Worm (Caenorhabditis elegans) whole organism, midembryonic: ENCODE results near the gene mrps-33.
"Not testable (repeated sequence)": the region's sequence is repeated elsewhere in the genome, so short reads cannot be mapped to it uniquely, and the experiment has no call there.

ENCODE experiments used
- T22C8.4 ChIP-seq: fragments of 200-800 bp; sonication (Bioruptor generic); IDR thresholded peaks from 2 replicates; pipeline ENCODE4 v1.3.6; 2022; ENCODE audit warnings: missing genetic modification characterization, missing compliant biosample characterization
- cog-1 ChIP-seq: sonication (generic microtip); optimal IDR thresholded peaks from 2 replicates; lab custom pipeline; 2016; ENCODE audit warnings: missing genetic modification characterization, missing compliant biosample characterization
- flt-1 ChIP-seq: fragments of 200-800 bp; sonication (Bioruptor generic); IDR thresholded peaks from 2 replicates; pipeline ENCODE4 v1.3.6; 2022; ENCODE audit warnings: missing genetic modification characterization, missing compliant biosample characterization
- klf-2 ChIP-seq: fragments of 200-800 bp; sonication (Bioruptor generic); conservative IDR thresholded peaks from 2 replicates; pipeline ENCODE4 v1.3.6; 2022; ENCODE audit warnings: missing genetic modification reagents, missing genetic modification characterization, missing compliant biosample characterization
- med-1 ChIP-seq: sonication (generic microtip); optimal IDR thresholded peaks from 2 replicates; lab custom pipeline; 2017; ENCODE audit warnings: missing genetic modification characterization, mild to moderate bottlenecking, missing compliant biosample characterization, antibody characterized with exemption, missing genetic modification reagents; ENCODE audit not compliant: insufficient read depth
- ref-1 ChIP-seq: fragments of 200-800 bp; sonication (Bioruptor generic); conservative IDR thresholded peaks from 2 replicates; pipeline ENCODE4 v1.3.6; 2022; ENCODE audit warnings: missing genetic modification reagents, missing genetic modification characterization, missing compliant biosample characterization
- tab-1 ChIP-seq: fragments of 200-800 bp; sonication (Bioruptor generic); IDR thresholded peaks from 2 replicates; pipeline ENCODE4 v1.3.6; 2022; ENCODE audit warnings: missing genetic modification characterization, missing compliant biosample characterization
- ztf-23 ChIP-seq: fragments of 200-800 bp; sonication (Bioruptor generic); IDR thresholded peaks from 2 replicates; pipeline ENCODE4 v1.3.6; 2022; ENCODE audit warnings: missing genetic modification reagents, missing genetic modification characterization, missing compliant biosample characterization
- ztf-29 ChIP-seq: fragments of 200-800 bp; sonication (Bioruptor generic); IDR thresholded peaks from 2 replicates; pipeline ENCODE4 v1.3.6; 2022; ENCODE audit warnings: missing genetic modification reagents, missing genetic modification characterization, missing compliant biosample characterization

The mrps-33 gene

DNA sequence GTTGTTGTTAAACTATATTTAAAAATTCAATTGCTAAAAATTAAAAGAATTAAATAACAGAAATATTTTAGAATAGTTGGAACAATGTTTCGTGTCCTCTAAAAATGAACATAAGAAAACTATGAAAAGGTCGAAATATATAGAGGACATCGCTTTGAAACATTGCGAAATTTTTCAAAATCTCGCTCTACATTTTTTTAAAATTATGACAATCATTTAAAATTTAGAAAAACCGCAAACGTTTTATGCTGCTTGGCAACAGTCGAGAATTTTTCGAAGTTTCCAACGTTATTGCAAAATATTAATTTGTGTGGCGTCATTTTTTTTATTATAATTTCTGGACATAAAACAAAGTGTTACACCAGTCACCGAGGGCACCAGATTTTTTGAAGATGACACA is 24.8 kb downstream of the mrps-33 start, which contains the start of the genes parg-2 and ipla-5:
Gene parg-2 (minus strand): TSS at position 101 of the 400 bp plus-strand sequence.
Gene ipla-5 (plus strand): TSS at position 216 of the 400 bp plus-strand sequence.
- not testable (repeated sequence) for TF ChIP-seq ztf-29, klf-2, T22C8.4 (GFP tag; lab: Robert Waterston, UW)

DNA sequence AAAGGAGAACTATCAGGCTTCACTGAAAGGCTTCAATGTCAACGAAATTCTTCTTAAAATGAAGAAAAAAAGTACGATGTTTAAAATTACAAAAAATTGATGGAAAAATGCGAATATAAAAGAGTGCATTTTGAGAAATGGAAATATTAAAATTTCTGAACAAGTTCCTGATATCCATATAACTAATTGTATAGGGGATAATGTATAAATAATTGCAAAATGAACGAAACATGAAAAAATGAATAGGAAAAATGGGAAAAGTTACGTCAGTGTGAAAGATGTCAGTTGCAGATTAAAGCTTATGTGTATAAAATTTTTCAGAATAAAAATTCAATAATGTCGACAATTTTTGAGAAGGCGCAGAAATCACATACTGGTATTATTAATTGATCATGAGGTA is 31.8 kb downstream of the mrps-33 start:
- TF ChIP-seq tab-1 (GFP tag; lab: Robert Waterston, UW) (no peak), klf-2 (GFP tag; lab: Robert Waterston, UW) (no peak), ztf-29 (GFP tag; lab: Robert Waterston, UW) (no peak), cog-1 (tag; lab: Kevin White, UChicago) (no peak), T22C8.4 (GFP tag; lab: Robert Waterston, UW) (no peak), ref-1 (GFP tag; lab: Robert Waterston, UW) (no peak), ztf-23 (no peak), med-1 (GFP tag; lab: Kevin White, UChicago) (no peak), flt-1 (GFP tag; lab: Robert Waterston, UW) (no peak)

DNA sequence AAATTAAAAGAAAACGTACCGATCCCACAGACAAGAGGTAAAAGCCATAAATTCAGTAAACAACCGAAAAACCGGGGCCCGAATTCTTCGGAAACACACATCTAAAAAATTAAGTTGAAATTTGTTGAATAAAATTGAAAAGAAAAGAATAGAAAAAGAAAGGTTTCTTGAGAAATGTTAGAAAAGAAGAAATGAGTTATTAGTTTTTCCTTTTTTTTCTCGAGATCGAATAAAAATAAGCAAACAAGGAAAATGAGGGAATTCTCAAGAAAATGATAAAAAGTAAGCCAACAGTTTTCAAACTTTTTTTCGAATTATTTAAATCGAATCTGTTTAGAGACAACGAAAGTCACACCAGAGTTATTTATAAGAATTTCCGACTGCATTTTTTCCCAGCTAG is 34.3 kb downstream of the mrps-33 start, which contains the start of gene H23L24.4:
Gene H23L24.4 (minus strand): TSS at position 101 of the 400 bp plus-strand sequence.
- TF ChIP-seq T22C8.4 (GFP tag; lab: Robert Waterston, UW): no peak
- no peak for TF ChIP-seq cog-1 (tag; lab: Kevin White, UChicago)
- TF ChIP-seq ztf-23: no peak
- no peak for TF ChIP-seq ref-1 (GFP tag; lab: Robert Waterston, UW)
- TF ChIP-seq klf-2 (GFP tag; lab: Robert Waterston, UW): no peak
- TF ChIP-seq ztf-29 (GFP tag; lab: Robert Waterston, UW): no peak
- no peak for TF ChIP-seq flt-1 (GFP tag; lab: Robert Waterston, UW)
- TF ChIP-seq med-1 (GFP tag; lab: Kevin White, UChicago): no peak
- no peak for TF ChIP-seq tab-1 (GFP tag; lab: Robert Waterston, UW)

DNA sequence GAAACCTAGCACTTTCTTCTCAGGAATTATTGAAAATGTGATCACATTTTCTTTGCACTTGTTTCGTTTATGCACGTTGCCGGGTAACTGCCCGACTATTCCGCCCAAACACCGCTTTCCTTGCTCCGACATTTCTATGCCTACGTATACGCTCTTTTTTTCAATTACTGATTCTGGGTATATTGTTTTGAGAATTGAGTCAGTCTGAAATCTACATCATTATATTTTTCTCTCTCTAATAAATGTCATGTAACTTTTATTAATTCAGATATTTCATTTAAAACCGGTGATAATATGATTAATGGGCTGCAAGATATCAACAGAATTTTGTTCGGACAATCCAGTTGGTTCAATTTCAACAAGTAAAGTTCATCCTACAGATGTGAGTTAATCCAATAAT is 42.4 kb downstream of the mrps-33 start, which contains the start of gene ttll-11:
Gene ttll-11 (plus strand): TSS at position 301 of the 400 bp plus-strand sequence.
- TF ChIP-seq cog-1 (tag; lab: Kevin White, UChicago) (no peak), ztf-29 (GFP tag; lab: Robert Waterston, UW) (no peak), ztf-23 (no peak), med-1 (GFP tag; lab: Kevin White, UChicago) (no peak), flt-1 (GFP tag; lab: Robert Waterston, UW) (no peak), T22C8.4 (GFP tag; lab: Robert Waterston, UW) (no peak), ref-1 (GFP tag; lab: Robert Waterston, UW) (no peak), tab-1 (GFP tag; lab: Robert Waterston, UW) (no peak), klf-2 (GFP tag; lab: Robert Waterston, UW) (no peak)

DNA sequence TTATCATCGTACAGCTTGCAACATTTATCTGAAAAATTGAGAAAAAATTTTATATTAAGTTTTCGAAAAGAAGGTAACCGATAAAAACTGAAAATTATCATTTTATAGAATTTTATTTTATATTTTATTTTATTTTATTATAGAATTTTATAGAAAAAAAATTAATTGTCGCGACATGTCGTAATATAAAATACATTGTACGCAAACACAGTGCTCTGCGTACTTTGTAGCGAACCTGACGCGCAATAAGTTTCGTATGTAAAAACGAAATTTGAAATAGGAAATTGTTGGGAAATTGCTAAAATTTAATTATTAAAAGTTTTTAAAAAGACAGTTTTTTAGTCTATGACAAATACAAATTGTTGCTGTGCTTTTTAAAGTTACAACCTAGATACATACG is 48.3 kb downstream of the mrps-33 start, which contains the start of the genes hst-1 and ints-6:
Gene hst-1 (minus strand): TSS at position 28 of the 400 bp plus-strand sequence.
Gene ints-6 (plus strand): TSS at position 260 of the 400 bp plus-strand sequence.
- TF ChIP-seq med-1 (GFP tag; lab: Kevin White, UChicago) (no peak), ztf-23 (no peak), ztf-29 (GFP tag; lab: Robert Waterston, UW) (no peak), cog-1 (tag; lab: Kevin White, UChicago) (no peak), tab-1 (GFP tag; lab: Robert Waterston, UW) (no peak), T22C8.4 (GFP tag; lab: Robert Waterston, UW) (no peak), klf-2 (GFP tag; lab: Robert Waterston, UW) (no peak), flt-1 (GFP tag; lab: Robert Waterston, UW) (no peak), ref-1 (GFP tag; lab: Robert Waterston, UW) (no peak)
